Fruit fly (Drosophila melanogaster) whole organism, embryonic: ENCODE measurements around the gene SCaMC.

Experiments
- Awh ChIP-seq: fragments of 200-800 bp; sonication (Bioruptor generic); IDR thresholded peaks from 2 replicates; pipeline ENCODE4, ENCODE4 v1.3.6; 2022; ENCODE audit warnings: missing biosample characterization, missing genetic modification characterization
- Bdp1 ChIP-seq: fragments of 200-800 bp; sonication (Bioruptor generic); optimal IDR thresholded peaks from 3 replicates; lab custom pipeline; 2016; ENCODE audit warnings: missing biosample characterization, missing genetic modification characterization
- CG13287 ChIP-seq: fragments of 200-800 bp; sonication (Bioruptor generic); IDR thresholded peaks from 2 replicates; pipeline ENCODE4 v1.3.6; 2022; ENCODE audit warnings: missing biosample characterization, missing genetic modification characterization; ENCODE audit not compliant: partially characterized antibody
- CG13296 ChIP-seq: fragments of 200-800 bp; sonication (Bioruptor generic); optimal IDR thresholded peaks from 3 replicates; lab custom pipeline; 2018; ENCODE audit warnings: missing biosample characterization, mild to moderate bottlenecking, missing genetic modification characterization
- CG14667 ChIP-seq: fragments of 200-800 bp; sonication (Bioruptor generic); IDR thresholded peaks from 2 replicates; pipeline ENCODE4 v1.3.6; 2022; ENCODE audit warnings: missing biosample characterization, missing genetic modification characterization
- CG14710 ChIP-seq: fragments of 200-800 bp; sonication (Bioruptor generic); optimal IDR thresholded peaks from 3 replicates; lab custom pipeline; 2019; ENCODE audit warnings: missing biosample characterization, mild to moderate bottlenecking, missing genetic modification characterization, moderate library complexity
- CG17612 ChIP-seq: fragments of 200-800 bp; sonication (Bioruptor generic); IDR thresholded peaks from 2 replicates; pipeline ENCODE4 v1.3.6; 2022; ENCODE audit warnings: missing biosample characterization, missing genetic modification characterization
- CG2129 ChIP-seq: fragments of 200-800 bp; sonication (Bioruptor generic); IDR thresholded peaks from 2 replicates; pipeline ENCODE4 v1.3.6; 2022; ENCODE audit warnings: missing biosample characterization, missing genetic modification characterization; ENCODE audit not compliant: partially characterized antibody
- CG2712 ChIP-seq: fragments of 200-800 bp; optimal IDR thresholded peaks from 3 replicates; lab custom pipeline; 2019; ENCODE audit warnings: missing biosample characterization, mild to moderate bottlenecking, missing genetic modification characterization, moderate library complexity
- CG31224 ChIP-seq: fragments of 200-800 bp; sonication (Bioruptor generic); IDR thresholded peaks from 2 replicates; pipeline ENCODE4 v1.3.6; 2022; ENCODE audit warnings: missing biosample characterization, missing genetic modification characterization
- CG31365 ChIP-seq: fragments of 200-800 bp; sonication (Bioruptor generic); optimal IDR thresholded peaks from 2 replicates; lab custom pipeline; 2018; ENCODE audit warnings: missing biosample characterization, mild to moderate bottlenecking, missing genetic modification characterization
- CG32767 ChIP-seq: fragments of 200-800 bp; sonication (Bioruptor generic); IDR thresholded peaks from 2 replicates; pipeline ENCODE4 v1.3.6; 2022; ENCODE audit warnings: missing biosample characterization, missing genetic modification characterization
- CG32772 ChIP-seq: fragments of 200-800 bp; sonication (Bioruptor generic); IDR thresholded peaks from 2 replicates; pipeline ENCODE4 v1.3.6; 2022; ENCODE audit warnings: missing biosample characterization, missing genetic modification characterization
- CG4854 ChIP-seq: fragments of 200-800 bp; sonication (Bioruptor generic); optimal IDR thresholded peaks from 2 replicates; lab custom pipeline; 2016; ENCODE audit warnings: missing biosample characterization, missing genetic modification characterization, inconsistent platforms
- CG8388 ChIP-seq: fragments of 200-800 bp; sonication (Bioruptor generic); optimal IDR thresholded peaks from 2 replicates; lab custom pipeline; 2019; ENCODE audit warnings: missing biosample characterization, mild to moderate bottlenecking, missing genetic modification characterization, moderate library complexity
- Camta ChIP-seq: fragments of 200-800 bp; sonication (Bioruptor generic); optimal IDR thresholded peaks from 2 replicates; lab custom pipeline; 2016; ENCODE audit warnings: missing biosample characterization, missing genetic modification characterization
- Chrac-16 ChIP-seq: fragments of 200-800 bp; sonication (Bioruptor generic); optimal IDR thresholded peaks from 3 replicates; lab custom pipeline; 2016; ENCODE audit warnings: missing biosample characterization, missing genetic modification characterization
- Dbx ChIP-seq: fragments of 200-800 bp; sonication (Bioruptor generic); IDR thresholded peaks from 3 replicates; pipeline ENCODE4 v1.3.6; 2022; ENCODE audit warnings: missing biosample characterization, missing genetic modification characterization
- Dfd ChIP-seq, 2 experiments: fragments of >200 bp; optimal IDR thresholded peaks; 2 replicates each; lab custom pipeline; 2017; ENCODE audit warnings: missing biosample characterization in 2 of 2, missing genetic modification characterization in 2 of 2
- Dip2 ChIP-seq: fragments of 200-800 bp; sonication (Bioruptor generic); IDR thresholded peaks from 2 replicates; pipeline ENCODE4 v1.3.6; 2022; ENCODE audit warnings: missing biosample characterization, missing genetic modification characterization
- Doc3 ChIP-seq: fragments of 200-800 bp; sonication (Bioruptor generic); IDR thresholded peaks from 3 replicates; pipeline ENCODE4 v1.3.6; 2022; ENCODE audit warnings: missing biosample characterization, missing genetic modification characterization; ENCODE audit not compliant: partially characterized antibody
- Ets65A ChIP-seq: fragments of 200-800 bp; sonication (Bioruptor generic); peaks from one replicate; lab custom pipeline; 2016; ENCODE audit warnings: missing biosample characterization, missing genetic modification characterization
- Fer3 ChIP-seq: fragments of 200-800 bp; sonication (Bioruptor generic); optimal IDR thresholded peaks from 2 replicates; lab custom pipeline; 2018; ENCODE audit warnings: missing biosample characterization, mild to moderate bottlenecking, missing genetic modification characterization, moderate library complexity
- GATAe ChIP-seq: fragments of 200-800 bp; sonication (Bioruptor generic); conservative IDR thresholded peaks from 2 replicates; pipeline ENCODE4 v1.3.6; 2022; ENCODE audit warnings: missing biosample characterization, missing genetic modification characterization
- Gug ChIP-seq: fragments of 200-800 bp; sonication (Bioruptor generic); IDR thresholded peaks from 4 replicates; pipeline ENCODE4 v1.3.6; 2022; ENCODE audit warnings: missing biosample characterization, missing genetic modification characterization
- Hsf ChIP-seq: fragments of 200-800 bp; sonication (Bioruptor generic); optimal IDR thresholded peaks from 3 replicates; lab custom pipeline; 2016; ENCODE audit warnings: missing biosample characterization, missing genetic modification characterization
- Mrtf ChIP-seq: fragments of 200-800 bp; sonication (Bioruptor generic); IDR thresholded peaks from 3 replicates; pipeline ENCODE4 v1.3.6; 2022; ENCODE audit warnings: missing biosample characterization, missing genetic modification characterization
- PHDP ChIP-seq: fragments of 200-800 bp; sonication (Bioruptor generic); optimal IDR thresholded peaks from 3 replicates; lab custom pipeline; 2018; ENCODE audit warnings: missing biosample characterization, mild to moderate bottlenecking, missing genetic modification characterization, moderate library complexity
- Sox100B ChIP-seq: fragments of 200-800 bp; sonication (Bioruptor generic); optimal IDR thresholded peaks from 3 replicates; lab custom pipeline; 2018; ENCODE audit warnings: missing biosample characterization, mild to moderate bottlenecking, missing genetic modification characterization
- Sry-β ChIP-seq: fragments of 200-800 bp; sonication (Bioruptor generic); optimal IDR thresholded peaks from 2 replicates; lab custom pipeline; 2018; ENCODE audit warnings: missing biosample characterization, mild to moderate bottlenecking, missing genetic modification characterization, moderate library complexity
- Usf ChIP-seq: fragments of 200-800 bp; sonication (Bioruptor generic); optimal IDR thresholded peaks from 2 replicates; lab custom pipeline; 2017; ENCODE audit warnings: missing genotype, missing biosample characterization, missing genetic modification characterization
- Vsx1 ChIP-seq: fragments of 200-800 bp; sonication (Bioruptor generic); optimal IDR thresholded peaks from 2 replicates; lab custom pipeline; 2017; ENCODE audit warnings: missing biosample characterization, mild to moderate bottlenecking, missing genetic modification characterization, missing genetic modification reagents
- Xbp1 ChIP-seq: fragments of 200-800 bp; sonication (Bioruptor generic); optimal IDR thresholded peaks from 3 replicates; lab custom pipeline; 2016; ENCODE audit warnings: missing biosample characterization, mild to moderate bottlenecking, missing genetic modification characterization
- abd-A ChIP-seq: fragments of 200-800 bp; sonication (Bioruptor generic); optimal IDR thresholded peaks from 3 replicates; lab custom pipeline; 2019; ENCODE audit warnings: missing biosample characterization, mild to moderate bottlenecking, missing genetic modification characterization, moderate library complexity
- ap ChIP-seq: fragments of 200-800 bp; sonication (Bioruptor generic); IDR thresholded peaks from 2 replicates; pipeline ENCODE4 v1.3.6; 2022; ENCODE audit warnings: missing biosample characterization, missing genetic modification characterization
- ase ChIP-seq: fragments of 200-800 bp; sonication (Bioruptor generic); IDR thresholded peaks from 3 replicates; pipeline ENCODE4 v1.3.6; 2022; ENCODE audit warnings: missing biosample characterization, missing genetic modification characterization
- ato ChIP-seq: fragments of 200-800 bp; sonication (Bioruptor generic); IDR thresholded peaks from 2 replicates; pipeline ENCODE4 v1.3.6; 2022; ENCODE audit warnings: missing biosample characterization, missing genetic modification characterization; ENCODE audit not compliant: partially characterized antibody
- crol ChIP-seq: fragments of 200-800 bp; sonication (Bioruptor generic); IDR thresholded peaks from 2 replicates; pipeline ENCODE4 v1.3.6; 2022; ENCODE audit warnings: missing biosample characterization, missing genetic modification characterization
- dan ChIP-seq: fragments of 200-800 bp; sonication (Bioruptor generic); IDR thresholded peaks from 2 replicates; pipeline ENCODE4 v1.3.6; 2022; ENCODE audit warnings: missing biosample characterization, missing genetic modification characterization
- dimm ChIP-seq: fragments of 200-800 bp; sonication (Bioruptor generic); IDR thresholded peaks from 2 replicates; pipeline ENCODE4 v1.3.6; 2022; ENCODE audit warnings: missing biosample characterization, missing genetic modification characterization
- eyg ChIP-seq: fragments of 200-800 bp; sonication (Bioruptor generic); optimal IDR thresholded peaks from 3 replicates; lab custom pipeline; 2016; ENCODE audit warnings: missing biosample characterization, missing genetic modification characterization
- h ChIP-seq: fragments of >200 bp; optimal IDR thresholded peaks from 2 replicates; lab custom pipeline; 2017
- klu ChIP-seq: fragments of 200-800 bp; sonication (Bioruptor generic); IDR thresholded peaks from 2 replicates; pipeline ENCODE4 v1.3.6; 2022; ENCODE audit warnings: missing biosample characterization, missing genetic modification characterization
- lab ChIP-seq: fragments of 200-800 bp; sonication (Bioruptor generic); optimal IDR thresholded peaks from 3 replicates; lab custom pipeline; 2017; ENCODE audit warnings: missing biosample characterization, missing genetic modification characterization, mild to moderate bottlenecking, moderate library complexity, missing genetic modification reagents
- luna ChIP-seq: fragments of 200-800 bp; sonication (Bioruptor generic); optimal IDR thresholded peaks from 2 replicates; lab custom pipeline; 2016; ENCODE audit warnings: missing biosample characterization, missing genetic modification characterization
- mirr ChIP-seq: fragments of 200-800 bp; sonication (Bioruptor generic); optimal IDR thresholded peaks from 3 replicates; lab custom pipeline; 2018; ENCODE audit warnings: missing biosample characterization, mild to moderate bottlenecking, missing genetic modification characterization
- nau ChIP-seq: fragments of 200-800 bp; sonication (Bioruptor generic); optimal IDR thresholded peaks from 3 replicates; lab custom pipeline; 2017; ENCODE audit warnings: missing biosample characterization, mild to moderate bottlenecking, missing genetic modification characterization, missing genetic modification reagents
- pho ChIP-seq: fragments of 200-800 bp; sonication (Bioruptor generic); optimal IDR thresholded peaks from 2 replicates; lab custom pipeline; 2016; ENCODE audit warnings: missing biosample characterization, missing genetic modification characterization
- pzg ChIP-seq: fragments of 200-800 bp; sonication (Bioruptor generic); optimal IDR thresholded peaks from 3 replicates; lab custom pipeline; 2018; ENCODE audit warnings: missing biosample characterization, mild to moderate bottlenecking, missing genetic modification characterization, moderate library complexity
- sens ChIP-seq: fragments of 200-800 bp; sonication (Bioruptor generic); peaks from one replicate; lab custom pipeline; 2016; ENCODE audit warnings: missing biosample characterization, missing genetic modification characterization
- tgo ChIP-seq: fragments of 200-800 bp; sonication (Bioruptor generic); IDR thresholded peaks from 3 replicates; pipeline ENCODE4 v1.3.6; 2022; ENCODE audit warnings: missing biosample characterization, missing genetic modification characterization
- tna ChIP-seq: fragments of 200-800 bp; sonication (Bioruptor generic); IDR thresholded peaks from 2 replicates; pipeline ENCODE4 v1.3.6; 2022; ENCODE audit warnings: missing biosample characterization, missing genetic modification characterization; ENCODE audit not compliant: partially characterized antibody

The SCaMC gene

dm6 chr3L:12391240-12391843, 23.3 kb downstream of the SCaMC start, which contains the start of gene Ncc69 (continued):
- TF ChIP-seq pzg (GFP tag; lab: Kevin White, UChicago): no peak
- TF ChIP-seq CG4854 (GFP tag; lab: Kevin White, UChicago): no peak
- no peak for TF ChIP-seq Mrtf
- TF ChIP-seq dimm: no peak
- no peak for TF ChIP-seq CG14710 (tag; lab: Kevin White, UChicago)
- no peak for TF ChIP-seq Vsx1 (GFP tag; lab: Kevin White, UChicago)
- TF ChIP-seq CG13287 (GFP tag; lab: Robert Waterston, UW): peak; percentile 33; the same call in 1 of the 2 replicates
- TF ChIP-seq GATAe (GFP tag; lab: Robert Waterston, UW): no peak
- no peak for TF ChIP-seq Sry-β (GFP tag; lab: Kevin White, UChicago)
- TF ChIP-seq Camta (GFP tag; lab: Kevin White, UChicago): no peak
- no peak for TF ChIP-seq Bdp1 (GFP tag; lab: Kevin White, UChicago)
- no peak for TF ChIP-seq h (lab: Kevin White, UChicago)
- no peak for TF ChIP-seq tgo (GFP tag; lab: Robert Waterston, UW)
- no peak for TF ChIP-seq CG13296 (GFP tag; lab: Kevin White, UChicago)
- TF ChIP-seq ap (GFP tag; lab: Robert Waterston, UW): no peak
- TF ChIP-seq Dip2 (GFP tag; lab: Robert Waterston, UW): no peak
- peak; percentile 1 for TF ChIP-seq Xbp1 (GFP tag; lab: Kevin White, UChicago)
- no peak for TF ChIP-seq Dfd (GFP tag; optimal IDR thresholded peaks at IDR 0.05; lab: Kevin White, UChicago)
- no peak for TF ChIP-seq CG2129 (GFP tag; lab: Robert Waterston, UW)
- TF ChIP-seq pho (GFP tag; lab: Kevin White, UChicago): no peak
- no peak for TF ChIP-seq Sox100B (GFP tag; lab: Kevin White, UChicago)
- no peak for TF ChIP-seq tna (GFP tag; lab: Robert Waterston, UW)
- no peak for TF ChIP-seq CG14667 (GFP tag; lab: Robert Waterston, UW)
- TF ChIP-seq Usf (GFP tag; lab: Kevin White, UChicago): no peak
- TF ChIP-seq eyg: no peak
- no peak for TF ChIP-seq klu (GFP tag; lab: Robert Waterston, UW)
- no peak for TF ChIP-seq abd-A (tag; lab: Kevin White, UChicago)
- TF ChIP-seq CG31365 (tag; lab: Kevin White, UChicago): no peak
- peak; percentile 83 for TF ChIP-seq sens
- no peak for TF ChIP-seq Hsf (GFP tag; lab: Kevin White, UChicago)
- no peak for TF ChIP-seq Fer3 (tag; lab: Kevin White, UChicago)
- TF ChIP-seq CG32767 (GFP tag; lab: Robert Waterston, UW): no peak
- TF ChIP-seq ase: no peak
- no peak for TF ChIP-seq CG8388 (GFP tag; lab: Kevin White, UChicago)
- peak; percentile 18 for TF ChIP-seq lab (GFP tag; lab: Kevin White, UChicago)
- TF ChIP-seq CG17612 (GFP tag; lab: Robert Waterston, UW): no peak
- TF ChIP-seq CG32772 (GFP tag; lab: Robert Waterston, UW): no peak
- TF ChIP-seq CG31224 (GFP tag; lab: Robert Waterston, UW): no peak
- TF ChIP-seq Chrac-16 (GFP tag; lab: Kevin White, UChicago): no peak
- no peak for TF ChIP-seq crol (GFP tag; lab: Robert Waterston, UW)
- no peak for TF ChIP-seq Dbx (GFP tag; lab: Robert Waterston, UW)
- TF ChIP-seq Doc3 (GFP tag; lab: Robert Waterston, UW): no peak
- peak; percentile 4 for TF ChIP-seq nau (GFP tag; lab: Kevin White, UChicago)
- TF ChIP-seq PHDP: no peak
- TF ChIP-seq mirr (GFP tag; lab: Kevin White, UChicago): peak; percentile 37
- TF ChIP-seq dan: no peak
- TF ChIP-seq Gug (GFP tag; lab: Robert Waterston, UW): no peak
- no peak for TF ChIP-seq luna (GFP tag; lab: Kevin White, UChicago)
- no peak for TF ChIP-seq Ets65A (GFP tag; lab: Kevin White, UChicago)
- no peak for TF ChIP-seq ato (GFP tag; lab: Robert Waterston, UW)
- no peak for TF ChIP-seq CG2712 (tag; lab: Kevin White, UChicago)
- TF ChIP-seq Awh (GFP tag; lab: Robert Waterston, UW): no peak
